Fruit fly (Drosophila melanogaster): ENCODE measurements around the gene Naa15-16.

Naa15-16 gene

dm6 chrX:19521753-19522383, 42.1 kb downstream of the Naa15-16 start, which contains the start of the genes Idh3a and CoRest (continued):
- TF ChIP-seq rib (GFP tag; IDR thresholded peaks at IDR 0.05) = no peak
- no peak for TF ChIP-seq CG6765 (GFP tag; optimal IDR thresholded peaks at IDR 0.05)
- no peak for TF ChIP-seq bcd (GFP tag; optimal IDR thresholded peaks at IDR 0.05)
- TF ChIP-seq eve (GFP tag; optimal IDR thresholded peaks at IDR 0.05) = no peak
- TF ChIP-seq CG7928 (GFP tag; optimal IDR thresholded peaks at IDR 0.05) = peak; percentile 74
- TF ChIP-seq Blimp-1 (GFP tag; optimal IDR thresholded peaks at IDR 0.05) = no peak
- peak; percentile 53; the same call in 2 of the 3 replicates for TF ChIP-seq dysf (GFP tag; IDR thresholded peaks at IDR 0.05)
- no peak for TF ChIP-seq gsb (GFP tag; IDR thresholded peaks at IDR 0.05)
- TF ChIP-seq usp (GFP tag; optimal IDR thresholded peaks at IDR 0.05) = no peak
- peak; percentile 50; the same call in 1 of the 3 replicates for TF ChIP-seq CG7963 (GFP tag; IDR thresholded peaks at IDR 0.05; ENCODE audit: partially characterized antibody)
- TF ChIP-seq nom (GFP tag; optimal IDR thresholded peaks at IDR 0.05) = no peak
- no peak for TF ChIP-seq fd64A (GFP tag; optimal IDR thresholded peaks at IDR 0.05)
- 0 out of 2 replicates have a peak, but pooled peaks have one; percentile 17 for TF ChIP-seq NFAT (GFP tag; IDR thresholded peaks at IDR 0.05)
- no peak for TF ChIP-seq CG1233 (GFP tag; optimal IDR thresholded peaks at IDR 0.05)
- peak; percentile 33; the same call in 1 of the 4 replicates for TF ChIP-seq Gug (GFP tag; IDR thresholded peaks at IDR 0.05)
- TF ChIP-seq Xrp1 (GFP tag; IDR thresholded peaks at IDR 0.05) = no peak
- TF ChIP-seq CG4360 (GFP tag; IDR thresholded peaks at IDR 0.05) = no peak
- no peak for TF ChIP-seq prd (optimal IDR thresholded peaks at IDR 0.05)
- peak; percentile 52 for TF ChIP-seq prd (GFP tag; IDR thresholded peaks at IDR 0.05)
- TF ChIP-seq CG8765 (GFP tag; IDR thresholded peaks at IDR 0.05) = no peak
- TF ChIP-seq CTCF (GFP tag; optimal IDR thresholded peaks at IDR 0.05) = peak; percentile 90
- TF ChIP-seq B-H1 (GFP tag; IDR thresholded peaks at IDR 0.05) = no peak
- TF ChIP-seq NC2α (GFP tag; optimal IDR thresholded peaks at IDR 0.05) = no peak
- TF ChIP-seq Atf-2 (GFP tag; optimal IDR thresholded peaks at IDR 0.05) = no peak
- TF ChIP-seq klu (GFP tag; IDR thresholded peaks at IDR 0.05) = peak; percentile 78
- no peak for TF ChIP-seq fd96Cb (tag; optimal IDR thresholded peaks at IDR 0.05)
- TF ChIP-seq CG3407 (GFP tag; optimal IDR thresholded peaks at IDR 0.05) = no peak
- peak; percentile 40 for TF ChIP-seq HLH54F (GFP tag; optimal IDR thresholded peaks at IDR 0.05)
- peak; percentile 8 for TF ChIP-seq twi (tag; optimal IDR thresholded peaks at IDR 0.05)
- no peak for TF ChIP-seq CG11504 (tag; optimal IDR thresholded peaks at IDR 0.05)
- peak in 1 of 2 experiments; percentile 53 for TF ChIP-seq crp (GFP tag; optimal IDR thresholded peaks at IDR 0.05)
- TF ChIP-seq Hr3 (GFP tag; optimal IDR thresholded peaks at IDR 0.05) = peak; percentile 30
- peak; percentile 55; the same call in 1 of the 2 replicates for TF ChIP-seq nerfin-2 (GFP tag; IDR thresholded peaks at IDR 0.05; ENCODE audit: partially characterized antibody)
- TF ChIP-seq abd-A (tag; optimal IDR thresholded peaks at IDR 0.05) = no peak
- no peak for TF ChIP-seq Hr39 (optimal IDR thresholded peaks at IDR 0.05)
- TF ChIP-seq CG10959 (GFP tag; IDR thresholded peaks at IDR 0.05) = no peak
- no peak for TF ChIP-seq Chrac-16 (GFP tag; optimal IDR thresholded peaks at IDR 0.05)
- TF ChIP-seq Oaz (GFP tag; IDR thresholded peaks at IDR 0.05) = no peak
- TF ChIP-seq CG11695 (GFP tag; IDR thresholded peaks at IDR 0.05) = no peak
- no peak for TF ChIP-seq Gsc (GFP tag; IDR thresholded peaks at IDR 0.05)
- no peak for TF ChIP-seq Six4 (GFP tag; optimal IDR thresholded peaks at IDR 0.05)
- TF ChIP-seq ro (GFP tag; IDR thresholded peaks at IDR 0.05) = no peak
- TF ChIP-seq CG4404 (GFP tag; IDR thresholded peaks at IDR 0.05) = no peak
- TF ChIP-seq lola (GFP tag; optimal IDR thresholded peaks at IDR 0.05) = no peak
- TF ChIP-seq Dll (GFP tag; IDR thresholded peaks at IDR 0.05; ENCODE audit: partially characterized antibody) = peak; percentile 77
- TF ChIP-seq CG14667 (GFP tag; IDR thresholded peaks at IDR 0.05) = no peak
- no peak for TF ChIP-seq dati (GFP tag; IDR thresholded peaks at IDR 0.05)
- TF ChIP-seq CG4730 (GFP tag; IDR thresholded peaks at IDR 0.05) = no peak
- no peak for TF ChIP-seq HmgZ (tag; optimal IDR thresholded peaks at IDR 0.05)
- peak; percentile 36 for TF ChIP-seq jumu (GFP tag; optimal IDR thresholded peaks at IDR 0.05)
- TF ChIP-seq Med (GFP tag) = peak; percentile 73
- TF ChIP-seq CG17912 (GFP tag; optimal IDR thresholded peaks at IDR 0.05) = no peak

Measured in whole organism, embryonic.